Worm (Caenorhabditis elegans) whole organism, L1 larva: ENCODE results near the gene rps-11.

Source experiments
- ama-1 ChIP-seq: fragments of 150-350 bp; optimal IDR thresholded peaks from 2 replicates; lab custom pipeline; 2014
- blmp-1 ChIP-seq: fragments of 150-350 bp; optimal IDR thresholded peaks from 2 replicates; lab custom pipeline; 2014; ENCODE audit warnings: missing biosample characterization, missing genetic modification characterization
- fkh-10 ChIP-seq: sonication (generic microtip); optimal IDR thresholded peaks from 2 replicates; lab custom pipeline; 2017; ENCODE audit warnings: missing biosample characterization, missing genetic modification reagents, missing genetic modification characterization
- fos-1 ChIP-seq: fragments of 150-350 bp; optimal IDR thresholded peaks from 2 replicates; lab custom pipeline; 2014; ENCODE audit warnings: missing biosample characterization, missing genetic modification characterization
- mdl-1 ChIP-seq, 2 experiments: fragments of 150-350 bp; optimal IDR thresholded peaks; 2 replicates each; lab custom pipeline; 2014 to 2017; ENCODE audit warnings: missing biosample characterization in 2 of 2, missing genetic modification characterization in 2 of 2, inconsistent platforms in 1 of 2
- nhr-11 ChIP-seq: fragments of 150-350 bp; optimal IDR thresholded peaks from 2 replicates; lab custom pipeline; 2014; ENCODE audit warnings: missing biosample characterization, missing genetic modification characterization
- pax-3 ChIP-seq: fragments of 200-800 bp; sonication (Bioruptor generic); optimal IDR thresholded peaks from 2 replicates; lab custom pipeline; 2018; ENCODE audit warnings: mild to moderate bottlenecking, missing genetic modification characterization, moderate library complexity, missing compliant biosample characterization
- tbx-2 ChIP-seq: sonication (generic microtip); optimal IDR thresholded peaks from 2 replicates; lab custom pipeline; 2016; ENCODE audit warnings: missing genetic modification characterization, missing compliant biosample characterization
- ztf-11 ChIP-seq, 2 experiments: sonication (generic microtip); optimal IDR thresholded peaks; 2 replicates each; lab custom pipeline; 2016 to 2017; ENCODE audit warnings: missing genetic modification characterization in 2 of 2, missing biosample characterization in 1 of 2, missing compliant biosample characterization in 1 of 2

DNA sequence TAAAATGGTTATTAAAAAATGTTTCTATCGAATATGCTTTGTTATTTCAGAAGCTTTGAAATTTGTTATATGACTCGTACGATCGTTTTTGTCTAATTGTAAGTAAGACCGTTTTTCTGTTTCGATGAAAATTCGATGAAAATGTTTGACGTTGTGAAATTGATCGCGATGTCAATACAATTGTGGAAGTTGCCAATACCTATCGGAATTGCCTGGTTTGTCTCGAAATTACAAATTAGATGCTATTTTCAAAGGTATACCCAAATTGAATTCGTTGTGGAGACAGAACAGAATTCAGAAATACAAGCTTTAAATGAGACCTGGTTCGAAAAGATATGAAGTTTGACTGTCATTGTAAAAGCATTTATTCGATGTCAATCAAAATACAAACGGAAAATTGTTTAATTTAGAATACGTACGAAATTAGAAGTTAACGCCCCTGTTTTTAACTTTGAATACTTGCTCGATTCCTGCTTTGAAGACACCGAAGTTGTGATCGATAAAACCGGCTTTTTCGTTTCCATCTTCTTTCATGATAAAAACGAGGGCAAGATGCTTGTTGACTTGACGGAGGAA, 912 bp downstream of the rps-11 start:
- TF ChIP-seq fkh-10 (GFP tag; lab: Kevin White, UChicago) (no peak), nhr-11 (tag; lab: Kevin White, UChicago) (no peak), tbx-2 (tag; lab: Kevin White, UChicago) (no peak), ama-1 (peak; percentile 13), ztf-11 (tag; optimal IDR thresholded peaks at IDR 0.05; lab: Kevin White, UChicago) (no peak), fos-1 (tag; lab: Kevin White, UChicago) (no peak), pax-3 (tag; lab: Kevin White, UChicago) (no peak), blmp-1 (tag; lab: Kevin White, UChicago) (no peak), mdl-1 (tag; optimal IDR thresholded peaks at IDR 0.05; lab: Kevin White, UChicago) (no peak)
